Fruit fly (Drosophila melanogaster): ENCODE results near the gene CG7091.

CG7091 gene

dm6 chr3R:12964043-12964442 lies 13.8 kb upstream of the CG7091 start:
- TF ChIP-seq CG32264 (GFP tag; optimal IDR thresholded peaks at IDR 0.05): no peak
- peak; percentile 50 for TF ChIP-seq h (GFP tag; optimal IDR thresholded peaks at IDR 0.05)

DNA sequence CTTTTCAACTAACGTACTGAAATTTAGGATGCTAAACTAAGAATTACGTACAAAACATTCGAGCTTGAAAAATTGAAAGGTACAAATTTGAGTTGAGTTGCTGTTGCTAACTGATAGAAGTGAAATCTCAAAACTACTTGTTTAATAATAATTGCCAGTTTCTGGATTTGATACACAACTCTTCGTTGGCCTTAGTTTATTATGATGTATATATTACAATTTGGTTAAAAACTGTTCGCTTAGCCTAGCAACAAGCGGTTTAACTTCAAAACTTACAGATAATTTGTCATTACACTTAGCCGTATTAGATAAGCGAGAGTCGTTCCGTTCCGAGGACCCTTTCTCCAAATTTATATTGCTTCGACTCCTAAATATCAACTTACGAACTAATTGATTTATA lies 10.2 kb upstream of the CG7091 start, which contains the start of the genes CG14384 and grsm:
TSS of gene CG14384 (minus strand) at position 101 of the 400 bp plus-strand sequence.
TSS of gene grsm (minus strand) at position 101 of the 400 bp plus-strand sequence.
- TF ChIP-seq lola (GFP tag; optimal IDR thresholded peaks at IDR 0.05) (no peak), Dfd (GFP tag; optimal IDR thresholded peaks at IDR 0.05) (no peak), Hr78 (GFP tag; optimal IDR thresholded peaks at IDR 0.05) (no peak), Hnf4 (GFP tag; optimal IDR thresholded peaks at IDR 0.05) (no peak), Dif (GFP tag; optimal IDR thresholded peaks at IDR 0.05; ENCODE audit: partially characterized antibody) (no peak), N (GFP tag; optimal IDR thresholded peaks at IDR 0.05) (no peak), fru (GFP tag; optimal IDR thresholded peaks at IDR 0.05) (no peak), CG9705 (GFP tag; optimal IDR thresholded peaks at IDR 0.05) (no peak), dl (GFP tag; optimal IDR thresholded peaks at IDR 0.05; ENCODE audit: insufficient read depth in 1 of 2, partially characterized antibody in 2 of 2) (no peak), ey (GFP tag; optimal IDR thresholded peaks at IDR 0.05) (no peak), tai (GFP tag; optimal IDR thresholded peaks at IDR 0.05) (no peak), psq (GFP tag; optimal IDR thresholded peaks at IDR 0.05) (no peak), Vsx2 (GFP tag; optimal IDR thresholded peaks at IDR 0.05; ENCODE audit: partially characterized antibody) (no peak), OdsH (GFP tag; optimal IDR thresholded peaks at IDR 0.05) (no peak), Hr83 (GFP tag; optimal IDR thresholded peaks at IDR 0.05; ENCODE audit: poor library complexity, severe bottlenecking) (no peak), dmrt93B (GFP tag; optimal IDR thresholded peaks at IDR 0.05) (no peak)

dm6 chr3R:12972106-12972505 lies 5.7 kb upstream of the CG7091 start:
- TF ChIP-seq GATAd (GFP tag; optimal IDR thresholded peaks at IDR 0.05): no peak
- TF ChIP-seq Dfd (GFP tag; optimal IDR thresholded peaks at IDR 0.05): no peak
- no peak for TF ChIP-seq foxo (GFP tag; optimal IDR thresholded peaks at IDR 0.05)
- no peak for TF ChIP-seq dmrt93B (GFP tag; optimal IDR thresholded peaks at IDR 0.05)
- no peak for TF ChIP-seq N (GFP tag; optimal IDR thresholded peaks at IDR 0.05)
- no peak for TF ChIP-seq Myc (optimal IDR thresholded peaks at IDR 0.05)
- no peak for TF ChIP-seq ey (GFP tag; optimal IDR thresholded peaks at IDR 0.05)
- no peak for TF ChIP-seq fru (GFP tag; optimal IDR thresholded peaks at IDR 0.05)
- TF ChIP-seq Rel (GFP tag; optimal IDR thresholded peaks at IDR 0.05): no peak
- TF ChIP-seq Rel (tag; optimal IDR thresholded peaks at IDR 0.05): no peak
- TF ChIP-seq Hr78 (GFP tag; optimal IDR thresholded peaks at IDR 0.05): no peak
- TF ChIP-seq HLH106 (tag; optimal IDR thresholded peaks at IDR 0.05): no peak
- no peak for TF ChIP-seq usp (GFP tag; optimal IDR thresholded peaks at IDR 0.05)
- TF ChIP-seq lola (GFP tag; optimal IDR thresholded peaks at IDR 0.05): no peak
- TF ChIP-seq sage (GFP tag; optimal IDR thresholded peaks at IDR 0.05): no peak
- no peak for TF ChIP-seq pan (optimal IDR thresholded peaks at IDR 0.05)
- no peak for TF ChIP-seq Hr83 (GFP tag; optimal IDR thresholded peaks at IDR 0.05; ENCODE audit: poor library complexity, severe bottlenecking)
- TF ChIP-seq psq (GFP tag; optimal IDR thresholded peaks at IDR 0.05): no peak

DNA sequence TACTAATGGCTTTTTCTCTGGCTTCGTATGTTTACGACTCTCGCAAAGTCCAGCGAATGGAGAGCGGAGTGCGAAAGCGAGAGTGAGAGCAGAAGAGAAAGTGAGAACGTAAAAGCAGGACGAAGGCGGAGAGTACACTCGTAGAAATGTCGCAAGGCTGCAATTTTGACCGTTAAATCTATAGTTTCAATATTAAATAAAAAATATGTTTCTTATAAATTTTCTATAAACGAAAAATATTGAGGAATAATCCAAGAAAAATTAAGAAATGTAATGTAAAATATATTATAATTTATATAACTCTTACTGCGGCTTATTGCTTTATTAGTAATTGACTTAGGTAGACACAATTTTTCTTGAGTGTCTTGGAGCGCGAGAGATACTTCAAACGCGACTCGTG lies 3.4 kb upstream of the CG7091 start:
- TF ChIP-seq foxo (GFP tag; optimal IDR thresholded peaks at IDR 0.05): peak in 1 of 2 experiments; percentile 53
- TF ChIP-seq CG32264 (GFP tag; optimal IDR thresholded peaks at IDR 0.05): no peak
- TF ChIP-seq CrebA (GFP tag; optimal IDR thresholded peaks at IDR 0.05; ENCODE audit: borderline replicate concordance): no peak
- peak; percentile 1 for TF ChIP-seq rgr (GFP tag; optimal IDR thresholded peaks at IDR 0.05)
- no peak for TF ChIP-seq usp (GFP tag; optimal IDR thresholded peaks at IDR 0.05)
- TF ChIP-seq Abd-B (GFP tag; optimal IDR thresholded peaks at IDR 0.05): no peak
- no peak for TF ChIP-seq tai (GFP tag; optimal IDR thresholded peaks at IDR 0.05)
- TF ChIP-seq Myc (optimal IDR thresholded peaks at IDR 0.05): no peak
- no peak for TF ChIP-seq Mio (GFP tag; optimal IDR thresholded peaks at IDR 0.05)
- no peak for TF ChIP-seq brk (GFP tag; optimal IDR thresholded peaks at IDR 0.05)
- TF ChIP-seq N (GFP tag; optimal IDR thresholded peaks at IDR 0.05): no peak
- no peak for TF ChIP-seq Vsx2 (GFP tag; optimal IDR thresholded peaks at IDR 0.05; ENCODE audit: partially characterized antibody)
- no peak for TF ChIP-seq Jra (GFP tag; optimal IDR thresholded peaks at IDR 0.05)
- no peak for TF ChIP-seq lola (GFP tag; optimal IDR thresholded peaks at IDR 0.05)
- peak; percentile 33 for TF ChIP-seq fru (GFP tag; optimal IDR thresholded peaks at IDR 0.05)
- TF ChIP-seq Hr83 (GFP tag; optimal IDR thresholded peaks at IDR 0.05; ENCODE audit: poor library complexity, severe bottlenecking): no peak
- TF ChIP-seq dsf (GFP tag; optimal IDR thresholded peaks at IDR 0.05; ENCODE audit: borderline replicate concordance): no peak
- TF ChIP-seq sage (GFP tag; optimal IDR thresholded peaks at IDR 0.05): no peak
- no peak for TF ChIP-seq Dfd (GFP tag; optimal IDR thresholded peaks at IDR 0.05)
- TF ChIP-seq sv (GFP tag; optimal IDR thresholded peaks at IDR 0.05): no peak
- no peak for TF ChIP-seq woc (GFP tag; optimal IDR thresholded peaks at IDR 0.05)
- no peak for TF ChIP-seq CG9705 (GFP tag; optimal IDR thresholded peaks at IDR 0.05)
- no peak for TF ChIP-seq Rel (GFP tag; optimal IDR thresholded peaks at IDR 0.05)
- TF ChIP-seq Rel (tag; optimal IDR thresholded peaks at IDR 0.05): no peak
- peak; percentile 26 for TF ChIP-seq Dif (GFP tag; optimal IDR thresholded peaks at IDR 0.05; ENCODE audit: partially characterized antibody)
- TF ChIP-seq HLH106 (tag; optimal IDR thresholded peaks at IDR 0.05): no peak
- no peak for TF ChIP-seq dl (GFP tag; optimal IDR thresholded peaks at IDR 0.05; ENCODE audit: insufficient read depth in 1 of 2, partially characterized antibody in 2 of 2)
- no peak for TF ChIP-seq ey (GFP tag; optimal IDR thresholded peaks at IDR 0.05)
- TF ChIP-seq GATAd (GFP tag; optimal IDR thresholded peaks at IDR 0.05): no peak
- TF ChIP-seq jim (GFP tag; optimal IDR thresholded peaks at IDR 0.05): no peak
- no peak for TF ChIP-seq dmrt93B (GFP tag; optimal IDR thresholded peaks at IDR 0.05)
- peak; percentile 47 for TF ChIP-seq OdsH (GFP tag; optimal IDR thresholded peaks at IDR 0.05)
- TF ChIP-seq pan (optimal IDR thresholded peaks at IDR 0.05): no peak
- TF ChIP-seq br (GFP tag; optimal IDR thresholded peaks at IDR 0.05): no peak
- TF ChIP-seq psq (GFP tag; optimal IDR thresholded peaks at IDR 0.05): peak; percentile 23
- TF ChIP-seq Sp1 (GFP tag; optimal IDR thresholded peaks at IDR 0.05): no peak
- TF ChIP-seq Hr78 (GFP tag; optimal IDR thresholded peaks at IDR 0.05): no peak
- TF ChIP-seq Hnf4 (GFP tag; optimal IDR thresholded peaks at IDR 0.05): no peak
- TF ChIP-seq h (GFP tag; optimal IDR thresholded peaks at IDR 0.05): no peak
